Fruit fly (Drosophila melanogaster): ENCODE measurements around the gene milt.

milt gene

dm6 chr2L:7056189-7056926, 18.7 kb downstream of the milt start, which contains the start of gene Mnn1 (continued):
- TF ChIP-seq unc-4 (GFP tag; IDR thresholded peaks at IDR 0.05; ENCODE audit: partially characterized antibody) (peak; percentile 53; the same call in 1 of the 2 replicates), mam (GFP tag; optimal IDR thresholded peaks at IDR 0.05) (peak; percentile 53), HmgD (GFP tag; optimal IDR thresholded peaks at IDR 0.05) (peak; percentile 52), dpn (GFP tag; optimal IDR thresholded peaks at IDR 0.05) (peak; percentile 55 to 66), bab2 (GFP tag; optimal IDR thresholded peaks at IDR 0.05) (peak; percentile 51), sens (GFP tag) (peak; percentile 81), CG14441 (GFP tag; IDR thresholded peaks at IDR 0.05) (no peak), CG10543 (GFP tag; optimal IDR thresholded peaks at IDR 0.05) (peak; percentile 68), her (GFP tag; optimal IDR thresholded peaks at IDR 0.05) (peak; percentile 64), CG7556 (GFP tag; optimal IDR thresholded peaks at IDR 0.05) (peak; percentile 21), al (GFP tag; IDR thresholded peaks at IDR 0.05) (no peak), bigmax (GFP tag; optimal IDR thresholded peaks at IDR 0.05) (peak; percentile 30), croc (GFP tag; conservative IDR thresholded peaks at IDR 0.05) (no peak), stwl (tag; optimal IDR thresholded peaks at IDR 0.05) (peak; percentile 80), gcm2 (GFP tag; optimal IDR thresholded peaks at IDR 0.05) (no peak), CG5245 (GFP tag; optimal IDR thresholded peaks at IDR 0.05) (peak; percentile 19), CG1529 (GFP tag; optimal IDR thresholded peaks at IDR 0.05) (no peak), Antp (GFP tag; optimal IDR thresholded peaks at IDR 0.05) (peak; percentile 43), abd-A (tag; optimal IDR thresholded peaks at IDR 0.05) (no peak), CG4617 (GFP tag; optimal IDR thresholded peaks at IDR 0.05; ENCODE audit: borderline replicate concordance) (peak; percentile 73), ro (GFP tag; IDR thresholded peaks at IDR 0.05) (no peak), wdn (GFP tag; IDR thresholded peaks at IDR 0.05) (no peak), Nf-YB (GFP tag; optimal IDR thresholded peaks at IDR 0.05) (peak; percentile 25), sug (tag; optimal IDR thresholded peaks at IDR 0.05) (peak; percentile 79), Dad (GFP tag; optimal IDR thresholded peaks at IDR 0.05) (peak; percentile 53), CG12236 (GFP tag; optimal IDR thresholded peaks at IDR 0.05) (no peak), MTF-1 (GFP tag; optimal IDR thresholded peaks at IDR 0.05; ENCODE audit: borderline replicate concordance) (no peak), ERR (GFP tag; optimal IDR thresholded peaks at IDR 0.05) (peak; percentile 42), CG9797 (GFP tag; optimal IDR thresholded peaks at IDR 0.05) (peak; percentile 92), crp (GFP tag; optimal IDR thresholded peaks at IDR 0.05) (peak in 1 of 2 experiments; percentile 55), CG3163 (GFP tag; optimal IDR thresholded peaks at IDR 0.05) (peak; percentile 56), az2 (GFP tag; optimal IDR thresholded peaks at IDR 0.05) (peak; percentile 31), ci (GFP tag; IDR thresholded peaks at IDR 0.05) (peak; percentile 71; the same call in 2 of the 3 replicates), hkb (optimal IDR thresholded peaks at IDR 0.05) (peak; percentile 6), hkb (GFP tag; IDR thresholded peaks at IDR 0.05) (peak; percentile 44; the same call in 1 of the 2 replicates), CG11456 (GFP tag; IDR thresholded peaks at IDR 0.05) (0 out of 3 replicates have a peak, but pooled peaks have one; percentile 41), CG10147 (GFP tag; optimal IDR thresholded peaks at IDR 0.05) (no peak), vfl (GFP tag; optimal IDR thresholded peaks at IDR 0.05) (peak; percentile 52), Atf3 (GFP tag; optimal IDR thresholded peaks at IDR 0.05) (peak; percentile 58), CG12942 (GFP tag; optimal IDR thresholded peaks at IDR 0.05) (peak; percentile 41), fd102C (GFP tag; optimal IDR thresholded peaks at IDR 0.05) (no peak), shn (GFP tag; optimal IDR thresholded peaks at IDR 0.05) (peak; percentile 27), YL-1 (GFP tag; optimal IDR thresholded peaks at IDR 0.05) (peak; percentile 99), CG11247 (GFP tag; IDR thresholded peaks at IDR 0.05) (0 out of 2 replicates have a peak, but pooled peaks have one; percentile 5), insv (GFP tag; optimal IDR thresholded peaks at IDR 0.05) (peak in 1 of 2 experiments; percentile 60), CG10979 (tag; optimal IDR thresholded peaks at IDR 0.05) (peak; percentile 32), CG14050 (GFP tag; IDR thresholded peaks at IDR 0.05) (no peak), pan (optimal IDR thresholded peaks at IDR 0.05) (no peak), pan (GFP tag; optimal IDR thresholded peaks at IDR 0.05 in 1 of 2, IDR thresholded peaks at IDR 0.05 in 1 of 2) (peak in 1 of 2 experiments; percentile 33), CG7963 (GFP tag; IDR thresholded peaks at IDR 0.05; ENCODE audit: partially characterized antibody) (no peak)
